Fruit fly (Drosophila melanogaster): ENCODE results near the gene CG32683.

DNA sequence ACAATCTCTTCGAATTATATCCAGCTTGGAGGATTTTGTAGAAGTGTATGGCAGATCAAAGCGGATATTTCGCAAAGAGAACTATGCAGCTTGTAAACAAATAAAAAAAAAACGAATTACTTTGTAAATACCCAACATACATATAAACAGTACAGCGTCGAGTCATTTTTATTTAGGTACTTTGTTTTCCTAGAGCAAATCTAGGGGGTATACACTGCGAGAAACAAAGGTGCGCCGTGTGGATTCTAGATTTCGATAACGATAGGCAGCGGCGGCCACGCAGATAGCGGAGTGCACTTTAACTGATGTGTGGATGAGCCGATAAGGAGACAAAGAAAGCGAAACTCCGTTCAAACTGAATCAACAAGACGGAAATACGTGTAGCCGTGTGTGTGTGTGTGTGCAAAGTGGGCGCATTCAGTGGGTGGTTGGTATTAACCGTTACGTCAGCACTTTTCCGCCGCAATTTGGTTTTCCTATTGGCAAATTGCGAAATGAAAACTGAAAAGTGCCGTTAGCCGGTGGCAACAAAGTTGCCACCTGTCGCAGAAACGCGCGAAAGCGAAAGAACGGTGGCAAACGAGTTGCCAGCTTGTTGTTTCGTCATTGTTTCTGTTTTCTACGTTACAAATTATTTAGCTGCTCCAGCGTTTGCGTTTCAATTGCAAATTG, 90.0 kb downstream of the CG32683 start:
- TF ChIP-seq CG7045 (GFP tag; optimal IDR thresholded peaks at IDR 0.05) (no peak), Crg-1 (GFP tag; optimal IDR thresholded peaks at IDR 0.05) (no peak)

All from whole organism, adult.